Fruit fly (Drosophila melanogaster) whole organism: ENCODE measurements around the gene CG2983.

Experiments
- CG8478 ChIP-seq: fragments of >200 bp; optimal IDR thresholded peaks from 2 replicates; lab custom pipeline; 2018; ENCODE audit warnings: inconsistent platforms
- Dll ChIP-seq: fragments of >200 bp; optimal IDR thresholded peaks from 2 replicates; lab custom pipeline; 2017
- EcR ChIP-seq, 2 experiments: fragments of >200 bp; optimal IDR thresholded peaks; 2 replicates each; lab custom pipeline; 2017; ENCODE audit warnings: missing biosample characterization in 2 of 2, missing genetic modification characterization in 2 of 2, missing genetic modification reagents in 2 of 2
- pan ChIP-seq: fragments of >200 bp; optimal IDR thresholded peaks from 2 replicates; lab custom pipeline; 2017
- psq ChIP-seq: fragments of >200 bp; optimal IDR thresholded peaks from 2 replicates; lab custom pipeline; 2017
- usp ChIP-seq: fragments of >200 bp; optimal IDR thresholded peaks from 2 replicates; lab custom pipeline; 2017; ENCODE audit warnings: missing biosample characterization, missing genetic modification characterization, mixed read lengths

- TF ChIP-seq usp (no peak), pan (lab: Kevin White, UChicago) (no peak), CG8478 (lab: Kevin White, UChicago) (no peak), Dll (no peak), psq (lab: Kevin White, UChicago) (no peak), EcR (GFP tag; optimal IDR thresholded peaks at IDR 0.05; lab: Kevin White, UChicago) (no peak)
Measured at dm6 chr2L:2844413-2844812, 3.0 kb upstream of the CG2983 start, which contains the start of gene CG18558.
